Fruit fly (Drosophila melanogaster): ENCODE data around the gene Spn77Bc.

Gene Spn77Bc

dm6 chr3L:20384086-20384810, 41.8 kb downstream of the Spn77Bc start, which contains the start of the genes CG5498 and fbl (continued):
- TF ChIP-seq grn (GFP tag; optimal IDR thresholded peaks at IDR 0.05) (peak; percentile 31), CG6765 (GFP tag; optimal IDR thresholded peaks at IDR 0.05) (peak; percentile 52), cato (GFP tag; optimal IDR thresholded peaks at IDR 0.05; ENCODE audit: borderline replicate concordance) (peak; percentile 47), corto (GFP tag; optimal IDR thresholded peaks at IDR 0.05) (peak; percentile 38), pnt (GFP tag; optimal IDR thresholded peaks at IDR 0.05) (no peak), CG18262 (tag; optimal IDR thresholded peaks at IDR 0.05) (peak; percentile 71), BEAF-32 (GFP tag; optimal IDR thresholded peaks at IDR 0.05) (peak; percentile 57), HLH54F (GFP tag; optimal IDR thresholded peaks at IDR 0.05) (peak; percentile 52), Doc2 (GFP tag; IDR thresholded peaks at IDR 0.05) (no peak), slbo (GFP tag; IDR thresholded peaks at IDR 0.05) (peak; percentile 63; the same call in 1 of the 2 replicates), yki (optimal IDR thresholded peaks at IDR 0.05) (no peak), NfI (GFP tag; optimal IDR thresholded peaks at IDR 0.05) (peak; percentile 63), lab (GFP tag; optimal IDR thresholded peaks at IDR 0.05) (peak; percentile 80), CG1647 (GFP tag; optimal IDR thresholded peaks at IDR 0.05) (peak; percentile 31), tio (GFP tag; optimal IDR thresholded peaks at IDR 0.05) (peak; percentile 53), pan (optimal IDR thresholded peaks at IDR 0.05) (no peak), pan (GFP tag; optimal IDR thresholded peaks at IDR 0.05 in 1 of 2, IDR thresholded peaks at IDR 0.05 in 1 of 2) (peak in 1 of 2 experiments; percentile 46), D (optimal IDR thresholded peaks at IDR 0.05) (no peak), D (GFP tag; optimal IDR thresholded peaks at IDR 0.05) (peak; percentile 41), dpn (GFP tag; optimal IDR thresholded peaks at IDR 0.05) (peak; percentile 50 to 73), CG8281 (tag; optimal IDR thresholded peaks at IDR 0.05) (peak; percentile 1), ac (GFP tag; optimal IDR thresholded peaks at IDR 0.05) (no peak), Ets97D (GFP tag; optimal IDR thresholded peaks at IDR 0.05) (peak; percentile 14), HLHmδ (GFP tag; optimal IDR thresholded peaks at IDR 0.05) (no peak), CG8359 (GFP tag; optimal IDR thresholded peaks at IDR 0.05; ENCODE audit: borderline replicate concordance) (no peak), Hr39 (optimal IDR thresholded peaks at IDR 0.05) (no peak), Awh (GFP tag; IDR thresholded peaks at IDR 0.05) (no peak), CG10267 (tag; optimal IDR thresholded peaks at IDR 0.05) (peak; percentile 98), danr (GFP tag; IDR thresholded peaks at IDR 0.05) (no peak), Dref (GFP tag; IDR thresholded peaks at IDR 0.05) (peak; percentile 63), CG32772 (GFP tag; IDR thresholded peaks at IDR 0.05) (0 out of 2 replicates have a peak, but pooled peaks have one; percentile 22), tgo (GFP tag; IDR thresholded peaks at IDR 0.05) (peak; percentile 27; the same call in 1 of the 3 replicates), gem (tag; optimal IDR thresholded peaks at IDR 0.05) (peak; percentile 83), BtbVII (GFP tag; optimal IDR thresholded peaks at IDR 0.05) (peak; percentile 52), Six4 (GFP tag; optimal IDR thresholded peaks at IDR 0.05) (peak; percentile 30), CG4424 (GFP tag; optimal IDR thresholded peaks at IDR 0.05) (peak; percentile 74), gcm (GFP tag; optimal IDR thresholded peaks at IDR 0.05) (peak; percentile 41), scrt (GFP tag; optimal IDR thresholded peaks at IDR 0.05) (peak; percentile 49), CG14965 (GFP tag; optimal IDR thresholded peaks at IDR 0.05; ENCODE audit: borderline replicate concordance) (no peak), prd (optimal IDR thresholded peaks at IDR 0.05) (no peak), prd (GFP tag; IDR thresholded peaks at IDR 0.05) (peak; percentile 63), Lpt (GFP tag; optimal IDR thresholded peaks at IDR 0.05) (no peak), CG12391 (tag; optimal IDR thresholded peaks at IDR 0.05) (peak; percentile 80), CG8388 (GFP tag; optimal IDR thresholded peaks at IDR 0.05) (peak; percentile 47), Hmr (GFP tag; optimal IDR thresholded peaks at IDR 0.05) (peak; percentile 78), z (GFP tag; IDR thresholded peaks at IDR 0.05) (no peak), Trl (optimal IDR thresholded peaks at IDR 0.05) (no peak), Trl (GFP tag; optimal IDR thresholded peaks at IDR 0.05) (peak; percentile 59), CG31365 (tag; optimal IDR thresholded peaks at IDR 0.05) (peak; percentile 21), Hr78 (GFP tag; optimal IDR thresholded peaks at IDR 0.05) (peak in 1 of 2 experiments; percentile 0), MBD-R2 (GFP tag; IDR thresholded peaks at IDR 0.05) (peak; percentile 75)
